Fruit fly (Drosophila melanogaster) whole organism, prepupa: ENCODE results near the gene CG9263.
A peak's percentile ranks its signal among the peaks of the same experiment; 100 is the strongest.

Experiments used
- Blimp-1 ChIP-seq: fragments of 200-800 bp; sonication (Bioruptor generic); optimal IDR thresholded peaks from 3 replicates; lab custom pipeline; 2017; ENCODE audit warnings: missing biosample characterization, missing genetic modification characterization, mild to moderate bottlenecking, moderate library complexity, missing genetic modification reagents
- CG10631 ChIP-seq: fragments of 200-800 bp; sonication (Bioruptor generic); optimal IDR thresholded peaks from 2 replicates; lab custom pipeline; 2016; ENCODE audit warnings: missing biosample characterization, missing genetic modification characterization
- CG10669 ChIP-seq: fragments of 200-800 bp; sonication (Bioruptor generic); optimal IDR thresholded peaks from 3 replicates; lab custom pipeline; 2018; ENCODE audit warnings: missing biosample characterization, mild to moderate bottlenecking, missing genetic modification characterization, moderate library complexity
- CG11762 ChIP-seq: fragments of 200-800 bp; sonication (Bioruptor generic); optimal IDR thresholded peaks from 3 replicates; lab custom pipeline; 2016; ENCODE audit warnings: missing biosample characterization, missing genetic modification characterization; ENCODE audit not compliant: insufficient read depth
- CG15336 ChIP-seq: fragments of 200-800 bp; sonication (Bioruptor generic); IDR thresholded peaks from 2 replicates; pipeline ENCODE4 v1.3.6; 2022; ENCODE audit warnings: missing biosample characterization, missing genetic modification characterization
- CG1621 ChIP-seq: fragments of 200-800 bp; sonication (Bioruptor generic); optimal IDR thresholded peaks from 3 replicates; lab custom pipeline; 2018; ENCODE audit warnings: missing biosample characterization, mild to moderate bottlenecking, missing genetic modification characterization
- CG16779 ChIP-seq: fragments of 200-800 bp; sonication (Bioruptor generic); optimal IDR thresholded peaks from 3 replicates; lab custom pipeline; 2017; ENCODE audit warnings: missing biosample characterization, mild to moderate bottlenecking, missing genetic modification characterization
- CG32006 ChIP-seq: fragments of 200-800 bp; sonication (Bioruptor generic); optimal IDR thresholded peaks from 3 replicates; lab custom pipeline; 2017; ENCODE audit warnings: missing biosample characterization, mild to moderate bottlenecking, missing genetic modification characterization
- CG34406 ChIP-seq: fragments of 200-800 bp; sonication (Bioruptor generic); optimal IDR thresholded peaks from 3 replicates; lab custom pipeline; 2016; ENCODE audit warnings: missing biosample characterization, missing genetic modification characterization
- CG3919 ChIP-seq: fragments of 200-800 bp; sonication (Bioruptor generic); optimal IDR thresholded peaks from 3 replicates; lab custom pipeline; 2016; ENCODE audit warnings: missing biosample characterization, missing genetic modification characterization
- CG4318 ChIP-seq: fragments of 200-800 bp; sonication (Bioruptor generic); optimal IDR thresholded peaks from 3 replicates; lab custom pipeline; 2017; ENCODE audit warnings: missing biosample characterization, mild to moderate bottlenecking, missing genetic modification characterization
- CG6276 ChIP-seq: fragments of 200-800 bp; sonication (Bioruptor generic); optimal IDR thresholded peaks from 2 replicates; lab custom pipeline; 2017; ENCODE audit warnings: missing biosample characterization, mild to moderate bottlenecking, missing genetic modification characterization
- CG6792 ChIP-seq: fragments of 200-800 bp; sonication (Bioruptor generic); optimal IDR thresholded peaks from 3 replicates; lab custom pipeline; 2016; ENCODE audit warnings: missing biosample characterization, missing genetic modification characterization
- CG6808 ChIP-seq: fragments of 200-800 bp; sonication (Bioruptor generic); optimal IDR thresholded peaks from 3 replicates; lab custom pipeline; 2017; ENCODE audit warnings: missing biosample characterization, missing genetic modification characterization, mild to moderate bottlenecking, moderate library complexity, missing genetic modification reagents
- CG6854 ChIP-seq: fragments of 200-800 bp; sonication (Bioruptor generic); optimal IDR thresholded peaks from 2 replicates; lab custom pipeline; 2017; ENCODE audit warnings: missing biosample characterization, mild to moderate bottlenecking, missing genetic modification characterization
- CG7368 ChIP-seq: fragments of 200-800 bp; sonication (Bioruptor generic); optimal IDR thresholded peaks from 3 replicates; lab custom pipeline; 2016; ENCODE audit warnings: missing biosample characterization, missing genetic modification characterization
- CG8119 ChIP-seq: fragments of 200-800 bp; sonication (Bioruptor generic); IDR thresholded peaks from 3 replicates; pipeline ENCODE4 v1.3.6; 2022; ENCODE audit warnings: missing biosample characterization, missing genetic modification characterization
- CG8632 ChIP-seq: fragments of 200-800 bp; sonication (Bioruptor generic); optimal IDR thresholded peaks from 3 replicates; lab custom pipeline; 2016; ENCODE audit warnings: missing biosample characterization, missing genetic modification characterization
- Eip75B ChIP-seq: fragments of 200-800 bp; sonication (Bioruptor generic); optimal IDR thresholded peaks from 3 replicates; lab custom pipeline; 2016; ENCODE audit warnings: missing biosample characterization, missing genetic modification characterization
- Eip78C ChIP-seq: fragments of 200-800 bp; sonication (Bioruptor generic); peaks from one replicate; lab custom pipeline; 2016; ENCODE audit warnings: missing biosample characterization, missing genetic modification characterization
- Eip93F ChIP-seq: fragments of 200-800 bp; sonication (Bioruptor generic); optimal IDR thresholded peaks from 2 replicates; lab custom pipeline; 2016; ENCODE audit warnings: missing biosample characterization, mild to moderate bottlenecking, missing genetic modification characterization
- Ets21C ChIP-seq: fragments of 200-800 bp; sonication (Bioruptor generic); optimal IDR thresholded peaks from 3 replicates; lab custom pipeline; 2016; ENCODE audit warnings: missing biosample characterization, missing genetic modification characterization
- Gug ChIP-seq: fragments of 200-800 bp; sonication (Bioruptor generic); IDR thresholded peaks from 2 replicates; pipeline ENCODE4 v1.3.6; 2022; ENCODE audit warnings: missing biosample characterization, missing genetic modification characterization
- Hr39 ChIP-seq: fragments of 200-800 bp; sonication (Bioruptor generic); optimal IDR thresholded peaks from 2 replicates; lab custom pipeline; 2016; ENCODE audit warnings: missing biosample characterization, missing genetic modification characterization
- Lpt ChIP-seq: fragments of 200-800 bp; sonication (Bioruptor generic); optimal IDR thresholded peaks from 3 replicates; lab custom pipeline; 2016; ENCODE audit warnings: missing biosample characterization, missing genetic modification characterization
- Met ChIP-seq: fragments of 200-800 bp; sonication (Bioruptor generic); optimal IDR thresholded peaks from 3 replicates; lab custom pipeline; 2016; ENCODE audit warnings: missing biosample characterization, missing genetic modification characterization
- OdsH ChIP-seq: fragments of 200-800 bp; sonication (Bioruptor generic); optimal IDR thresholded peaks from 3 replicates; lab custom pipeline; 2016; ENCODE audit warnings: missing biosample characterization, missing genetic modification characterization
- Smox ChIP-seq: fragments of 200-800 bp; sonication (Bioruptor generic); optimal IDR thresholded peaks from 3 replicates; lab custom pipeline; 2016; ENCODE audit warnings: missing biosample characterization, missing genetic modification characterization
- Sox14 ChIP-seq: fragments of 200-800 bp; sonication (Bioruptor generic); optimal IDR thresholded peaks from 3 replicates; lab custom pipeline; 2016; ENCODE audit warnings: missing biosample characterization, missing genetic modification characterization
- Sox15 ChIP-seq: fragments of 200-800 bp; sonication (Bioruptor generic); optimal IDR thresholded peaks from 3 replicates; lab custom pipeline; 2016; ENCODE audit warnings: missing biosample characterization, missing genetic modification characterization
- achi ChIP-seq: fragments of 200-800 bp; sonication (Bioruptor generic); optimal IDR thresholded peaks from 3 replicates; lab custom pipeline; 2016; ENCODE audit warnings: missing biosample characterization, missing genetic modification characterization
- dac ChIP-seq: fragments of 200-800 bp; sonication (Bioruptor generic); optimal IDR thresholded peaks from 2 replicates; lab custom pipeline; 2017; ENCODE audit warnings: missing biosample characterization, mild to moderate bottlenecking, missing genetic modification characterization
- dsx ChIP-seq: fragments of 200-800 bp; optimal IDR thresholded peaks from 3 replicates; lab custom pipeline; 2019; ENCODE audit warnings: missing biosample characterization, mild to moderate bottlenecking, missing genetic modification characterization, moderate library complexity; ENCODE audit not compliant: poor library complexity, severe bottlenecking
- esn ChIP-seq: fragments of 200-800 bp; sonication (Bioruptor generic); optimal IDR thresholded peaks from 2 replicates; lab custom pipeline; 2016; ENCODE audit warnings: missing biosample characterization, mild to moderate bottlenecking, missing genetic modification characterization, moderate library complexity
- fd59A ChIP-seq: fragments of 200-800 bp; sonication (Bioruptor generic); optimal IDR thresholded peaks from 2 replicates; lab custom pipeline; 2017; ENCODE audit warnings: missing biosample characterization, mild to moderate bottlenecking, missing genetic modification characterization, missing genetic modification reagents
- fd85E ChIP-seq: fragments of 200-800 bp; sonication (Bioruptor generic); optimal IDR thresholded peaks from 3 replicates; lab custom pipeline; 2016; ENCODE audit warnings: missing biosample characterization, missing genetic modification characterization
- fkh ChIP-seq: fragments of 200-800 bp; sonication (Bioruptor generic); optimal IDR thresholded peaks from 3 replicates; lab custom pipeline; 2017; ENCODE audit warnings: missing biosample characterization, mild to moderate bottlenecking, missing genetic modification characterization, moderate library complexity
- lz ChIP-seq: fragments of 200-800 bp; sonication (Bioruptor generic); optimal IDR thresholded peaks from 3 replicates; lab custom pipeline; 2016; ENCODE audit warnings: missing biosample characterization, missing genetic modification characterization
- net ChIP-seq: fragments of 200-800 bp; sonication (Bioruptor generic); optimal IDR thresholded peaks from 3 replicates; lab custom pipeline; 2016; ENCODE audit warnings: missing biosample characterization, missing genetic modification characterization
- salr ChIP-seq, 2 experiments: fragments of 200-800 bp; sonication (Bioruptor generic); optimal IDR thresholded peaks; 3 replicates each; lab custom pipeline; 2016 to 2018; ENCODE audit warnings: missing biosample characterization in 2 of 2, missing genetic modification characterization in 2 of 2, mild to moderate bottlenecking in 1 of 2
- spab ChIP-seq: fragments of 200-800 bp; sonication (Bioruptor generic); optimal IDR thresholded peaks from 2 replicates; lab custom pipeline; 2017; ENCODE audit warnings: missing biosample characterization, mild to moderate bottlenecking, missing genetic modification characterization, missing genetic modification reagents
- ss ChIP-seq, 2 experiments: fragments of 200-800 bp; sonication (Bioruptor generic); optimal IDR thresholded peaks; 2 replicates in 1 of 2; 3 replicates in 1 of 2; lab custom pipeline; 2017 to 2018; ENCODE audit warnings: mild to moderate bottlenecking in 2 of 2, missing biosample characterization in 2 of 2, missing genetic modification characterization in 2 of 2, moderate library complexity in 1 of 2
- svp ChIP-seq: fragments of 200-800 bp; sonication (Bioruptor generic); peaks from one replicate; lab custom pipeline; 2016; ENCODE audit warnings: missing biosample characterization, missing genetic modification characterization
- topi ChIP-seq: fragments of 200-800 bp; sonication (Bioruptor generic); optimal IDR thresholded peaks from 3 replicates; lab custom pipeline; 2016; ENCODE audit warnings: missing biosample characterization, missing genetic modification characterization
- vri ChIP-seq: fragments of 200-800 bp; sonication (Bioruptor generic); optimal IDR thresholded peaks from 3 replicates; lab custom pipeline; 2016; ENCODE audit warnings: missing biosample characterization, mild to moderate bottlenecking, missing genetic modification characterization

Gene CG9263

DNA sequence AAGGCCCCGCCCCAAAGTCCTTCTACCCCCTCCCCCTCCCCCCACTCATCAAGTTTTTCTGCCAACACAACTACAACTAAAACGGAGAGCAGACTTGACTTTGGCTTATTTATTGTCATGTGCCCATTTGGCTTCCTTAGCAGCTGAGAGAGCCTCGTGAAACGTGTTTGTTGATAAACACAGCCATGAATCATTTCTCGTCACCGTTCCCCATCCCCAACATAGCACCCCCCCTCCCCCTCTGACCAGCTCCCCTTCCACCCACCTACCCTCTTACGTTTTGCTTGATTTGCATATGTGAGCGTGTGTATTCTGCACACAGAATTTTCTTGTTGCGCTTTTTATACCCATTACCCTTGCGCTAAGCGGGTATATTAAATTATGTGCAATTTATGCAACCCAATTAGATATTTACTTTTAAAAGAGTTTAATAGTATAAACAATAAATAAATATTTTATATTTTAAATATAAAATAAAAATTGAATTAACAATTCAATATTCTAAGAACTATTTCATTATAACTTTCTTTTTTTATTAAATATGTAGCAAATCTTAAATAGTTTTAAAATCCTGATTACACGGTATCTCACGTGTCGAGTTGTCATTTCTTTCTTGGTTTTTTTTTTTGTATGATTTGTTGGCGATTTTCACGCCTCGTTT is 29.5 kb upstream of the CG9263 start (continued):
- peak; percentile 56 for TF ChIP-seq CG8632
- peak; percentile 53 for TF ChIP-seq OdsH (GFP tag; lab: Kevin White, UChicago)
- TF ChIP-seq CG10669 (GFP tag; lab: Kevin White, UChicago), result peak; percentile 43
- TF ChIP-seq net (GFP tag; lab: Kevin White, UChicago), result peak; percentile 37
- TF ChIP-seq Ets21C, result no peak
- no peak for TF ChIP-seq CG6854
- TF ChIP-seq fkh (GFP tag; lab: Kevin White, UChicago), result peak; percentile 33
- no peak for TF ChIP-seq Eip93F (GFP tag; lab: Kevin White, UChicago)
- no peak for TF ChIP-seq Sox14 (GFP tag; lab: Kevin White, UChicago)
- TF ChIP-seq CG16779 (tag; lab: Kevin White, UChicago), result peak; percentile 17
- peak; percentile 37 for TF ChIP-seq CG6808 (GFP tag; lab: Kevin White, UChicago)
- TF ChIP-seq topi, result peak; percentile 48
- TF ChIP-seq CG8119, result peak; percentile 75
- TF ChIP-seq salr (GFP tag; optimal IDR thresholded peaks at IDR 0.05; lab: Kevin White, UChicago), result peak; percentile 27 to 63
- no peak for TF ChIP-seq Hr39 (GFP tag; lab: Kevin White, UChicago)
- TF ChIP-seq Eip75B (GFP tag; lab: Kevin White, UChicago), result peak; percentile 44
- TF ChIP-seq CG34406 (GFP tag; lab: Kevin White, UChicago), result peak; percentile 60
- peak; percentile 78 for TF ChIP-seq Eip78C
- TF ChIP-seq lz (GFP tag; lab: Kevin White, UChicago), result no peak
- no peak for TF ChIP-seq CG1621 (tag; lab: Kevin White, UChicago)
- peak; percentile 61 for TF ChIP-seq CG6276 (GFP tag; lab: Kevin White, UChicago)
- no peak for TF ChIP-seq CG11762 (GFP tag; lab: Kevin White, UChicago)
- peak; percentile 34 for TF ChIP-seq CG7368
- TF ChIP-seq Met (GFP tag; lab: Kevin White, UChicago), result peak; percentile 21
- peak; percentile 35 for TF ChIP-seq spab (GFP tag; lab: Kevin White, UChicago)
- TF ChIP-seq CG6792, result peak; percentile 48

DNA sequence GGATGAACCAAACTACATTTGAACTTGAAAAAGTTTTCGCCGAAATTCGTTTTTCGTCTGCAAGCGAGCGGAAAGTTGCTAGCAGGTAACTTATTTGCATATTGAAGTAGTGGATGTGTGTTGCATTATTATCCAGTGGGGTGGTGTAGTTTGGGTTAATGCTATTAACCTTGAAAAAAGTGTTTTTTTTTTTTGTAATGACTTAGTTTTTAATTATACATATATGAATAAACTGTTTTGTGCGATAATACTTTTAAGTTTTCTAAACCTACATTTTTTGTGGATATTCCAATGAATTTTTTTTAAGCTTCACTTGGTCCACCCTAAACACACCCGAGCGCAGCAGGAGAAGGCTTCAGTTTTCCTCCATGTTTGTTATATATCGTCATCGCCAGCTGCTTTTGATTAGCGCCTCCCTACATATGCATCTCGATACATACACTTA is 28.6 kb upstream of the CG9263 start:
- TF ChIP-seq CG6808 (GFP tag; lab: Kevin White, UChicago), result peak; percentile 90
- no peak for TF ChIP-seq fkh (GFP tag; lab: Kevin White, UChicago)
- TF ChIP-seq CG6854, result peak; percentile 87
- peak; percentile 91 for TF ChIP-seq CG11762 (GFP tag; lab: Kevin White, UChicago)
- TF ChIP-seq Lpt (GFP tag; lab: Kevin White, UChicago), result peak; percentile 90
- TF ChIP-seq CG10631 (GFP tag; lab: Kevin White, UChicago), result peak; percentile 86
- TF ChIP-seq dac (GFP tag; lab: Kevin White, UChicago), result peak; percentile 79
- peak; percentile 94 for TF ChIP-seq lz (GFP tag; lab: Kevin White, UChicago)
- TF ChIP-seq dsx (GFP tag; lab: Kevin White, UChicago), result peak; percentile 60
- peak; percentile 95 for TF ChIP-seq topi
- peak; percentile 85 for TF ChIP-seq vri (GFP tag; lab: Kevin White, UChicago)
- peak; percentile 90 for TF ChIP-seq CG15336 (GFP tag; lab: Robert Waterston, UW)
- TF ChIP-seq Eip75B (GFP tag; lab: Kevin White, UChicago), result peak; percentile 88
- TF ChIP-seq CG3919 (GFP tag; lab: Kevin White, UChicago), result peak; percentile 95
- TF ChIP-seq ss (GFP tag; optimal IDR thresholded peaks at IDR 0.05; lab: Kevin White, UChicago), result peak; percentile 82 to 86
- TF ChIP-seq esn (GFP tag; lab: Kevin White, UChicago), result peak; percentile 97
- TF ChIP-seq Blimp-1, result peak; percentile 81
- TF ChIP-seq CG7368, result peak; percentile 83
- TF ChIP-seq CG6276 (GFP tag; lab: Kevin White, UChicago), result peak; percentile 89
- TF ChIP-seq net (GFP tag; lab: Kevin White, UChicago), result peak; percentile 91
- peak; percentile 80 for TF ChIP-seq fd59A (GFP tag; lab: Kevin White, UChicago)
- peak; percentile 50 for TF ChIP-seq CG1621 (tag; lab: Kevin White, UChicago)
- TF ChIP-seq achi, result peak; percentile 94
- TF ChIP-seq CG8119, result peak; percentile 94
- peak; percentile 80 for TF ChIP-seq CG4318 (GFP tag; lab: Kevin White, UChicago)
- TF ChIP-seq CG32006 (GFP tag; lab: Kevin White, UChicago), result peak; percentile 93
- peak; percentile 92 for TF ChIP-seq CG34406 (GFP tag; lab: Kevin White, UChicago)
- TF ChIP-seq fd85E (GFP tag; lab: Kevin White, UChicago), result peak; percentile 58
- peak; percentile 93 for TF ChIP-seq Eip93F (GFP tag; lab: Kevin White, UChicago)
- peak; percentile 86 for TF ChIP-seq spab (GFP tag; lab: Kevin White, UChicago)
- peak; percentile 77 for TF ChIP-seq Sox15
- peak; percentile 95 for TF ChIP-seq Smox
- TF ChIP-seq CG6792, result peak; percentile 91
- peak; percentile 85 for TF ChIP-seq Ets21C
- peak; percentile 75 for TF ChIP-seq Gug
- TF ChIP-seq OdsH (GFP tag; lab: Kevin White, UChicago), result peak; percentile 90
- peak; percentile 84 for TF ChIP-seq CG10669 (GFP tag; lab: Kevin White, UChicago)
- TF ChIP-seq svp (GFP tag; lab: Kevin White, UChicago), result peak; percentile 94
